Fruit fly (Drosophila melanogaster): ENCODE data around the gene Moe.

DNA sequence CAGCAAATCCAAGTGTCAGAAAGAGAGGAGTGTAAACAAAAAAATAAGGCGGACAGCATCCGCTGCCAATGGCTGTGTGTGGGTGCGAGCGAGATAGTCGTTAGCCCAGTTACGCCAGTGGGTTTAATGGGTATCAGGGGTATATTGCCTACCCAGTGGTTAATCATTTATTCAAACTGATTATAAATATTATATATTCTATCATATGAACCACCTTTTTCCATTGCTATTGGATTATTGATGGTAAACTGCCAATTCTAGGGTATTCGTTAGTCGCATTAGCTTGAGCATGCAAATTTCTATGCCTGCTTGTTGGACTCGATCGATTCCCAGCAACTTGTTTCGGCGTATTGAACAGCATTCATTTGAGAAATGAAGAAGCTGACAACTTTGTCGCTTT is 2.1 kb downstream of the Moe start:
- TF ChIP-seq CG11902 (GFP tag; optimal IDR thresholded peaks at IDR 0.05): peak; percentile 89
- peak; percentile 91 for TF ChIP-seq dac (GFP tag; optimal IDR thresholded peaks at IDR 0.05)
- TF ChIP-seq OdsH (GFP tag; optimal IDR thresholded peaks at IDR 0.05): peak; percentile 95
- peak; percentile 84 for TF ChIP-seq Hr39 (GFP tag; optimal IDR thresholded peaks at IDR 0.05)
- TF ChIP-seq CG6163 (GFP tag; IDR thresholded peaks at IDR 0.05): peak; percentile 97
- TF ChIP-seq CG11294 (GFP tag; IDR thresholded peaks at IDR 0.05): peak; percentile 96
- peak; percentile 85 for TF ChIP-seq fd59A (GFP tag; optimal IDR thresholded peaks at IDR 0.05)
- TF ChIP-seq CG32006 (GFP tag; optimal IDR thresholded peaks at IDR 0.05): peak; percentile 96
- TF ChIP-seq ss (GFP tag; optimal IDR thresholded peaks at IDR 0.05): peak; percentile 72 to 82
- TF ChIP-seq topi (GFP tag; optimal IDR thresholded peaks at IDR 0.05): peak; percentile 92
- TF ChIP-seq CG6854 (GFP tag; optimal IDR thresholded peaks at IDR 0.05): peak; percentile 87
- TF ChIP-seq Eip78C (GFP tag): peak; percentile 97
- peak; percentile 94 for TF ChIP-seq Hr4 (GFP tag; optimal IDR thresholded peaks at IDR 0.05)

Measured in whole organism, prepupa.